Worm (Caenorhabditis elegans): ENCODE measurements around the gene F55H2.5.

The F55H2.5 gene

ce11 chrIII:9513006-9513405, 1.7 kb downstream of the F55H2.5 start:
- TF ChIP-seq pax-3 (tag; optimal IDR thresholded peaks at IDR 0.05) = no peak

ce11 chrIII:9513569-9513968, 2.3 kb downstream of the F55H2.5 start, which contains the start of gene F55H2.8:
Gene F55H2.8 (plus strand): TSS chrIII:9513869.
- TF ChIP-seq hlh-17 (GFP tag; optimal IDR thresholded peaks at IDR 0.05; ENCODE audit: borderline replicate concordance) (no peak), ceh-88 (GFP tag; IDR thresholded peaks at IDR 0.05) (no peak), fkh-8 (tag; optimal IDR thresholded peaks at IDR 0.05) (no peak), fkh-10 (GFP tag; optimal IDR thresholded peaks at IDR 0.05) (no peak), vab-15 (tag; optimal IDR thresholded peaks at IDR 0.05) (no peak), zip-4 (GFP tag; optimal IDR thresholded peaks at IDR 0.05) (no peak), grh-1 (GFP tag; IDR thresholded peaks at IDR 0.05) (no peak), unc-30 (tag; optimal IDR thresholded peaks at IDR 0.05) (no peak), lin-39 (tag; optimal IDR thresholded peaks at IDR 0.05) (no peak), swsn-7 (tag; optimal IDR thresholded peaks at IDR 0.05) (no peak), xbp-1 (tag; optimal IDR thresholded peaks at IDR 0.05) (no peak), sup-37 (GFP tag; optimal IDR thresholded peaks at IDR 0.05) (no peak), zag-1 (tag; optimal IDR thresholded peaks at IDR 0.05) (no peak), Y116A8C.19 (tag; optimal IDR thresholded peaks at IDR 0.05; ENCODE audit: borderline replicate concordance) (no peak)

DNA sequence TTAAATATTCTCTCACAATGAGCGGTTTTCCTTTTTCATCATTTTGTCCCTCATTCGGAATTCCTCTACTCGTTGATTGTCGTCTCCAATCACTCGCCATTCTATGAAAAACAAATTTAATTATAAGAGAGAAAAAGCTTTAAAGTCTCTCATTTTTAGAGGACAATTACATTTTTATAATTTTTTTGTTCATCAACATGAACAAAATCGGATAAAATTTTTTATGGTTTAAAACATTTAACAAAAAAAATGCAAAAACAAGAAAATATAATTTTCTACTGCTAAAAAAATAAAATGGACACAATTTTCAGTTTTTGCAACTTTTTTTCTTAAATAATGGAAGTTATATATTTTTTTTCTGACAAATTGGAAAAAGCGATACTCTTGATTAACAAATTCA, 4.9 kb downstream of the F55H2.5 start, which contains the start of gene F55H2.7:
Gene F55H2.7 (minus strand): TSS at position 101 of the 400 bp plus-strand sequence.
- no peak for TF ChIP-seq lsy-2 (tag; optimal IDR thresholded peaks at IDR 0.05)
- TF ChIP-seq nhr-19 (GFP tag; conservative IDR thresholded peaks at IDR 0.05) = no peak
- TF ChIP-seq mef-2 (tag; optimal IDR thresholded peaks at IDR 0.05) = no peak
- TF ChIP-seq zag-1 (tag; optimal IDR thresholded peaks at IDR 0.05) = no peak
- no peak for TF ChIP-seq F16B12.6 (tag; optimal IDR thresholded peaks at IDR 0.05)
- TF ChIP-seq grh-1 (GFP tag; IDR thresholded peaks at IDR 0.05) = no peak
- TF ChIP-seq mep-1 (tag; optimal IDR thresholded peaks at IDR 0.05) = no peak

- TF ChIP-seq ztf-11 (tag; optimal IDR thresholded peaks at IDR 0.05) (peak in 1 of 2 experiments; percentile 37), F16B12.6 (tag; optimal IDR thresholded peaks at IDR 0.05) (peak; percentile 72), C16A3.4 (tag; optimal IDR thresholded peaks at IDR 0.05) (peak; percentile 94), jun-1 (tag; optimal IDR thresholded peaks at IDR 0.05) (peak; percentile 81), lin-39 (tag; optimal IDR thresholded peaks at IDR 0.05) (peak; percentile 65), egl-27 (tag; optimal IDR thresholded peaks at IDR 0.05) (no peak), ceh-63 (GFP tag; optimal IDR thresholded peaks at IDR 0.05) (no peak), elt-3 (tag; optimal IDR thresholded peaks at IDR 0.05) (peak in 3 of 6 experiments; percentile 21 to 86 (median 68)), pag-3 (tag; optimal IDR thresholded peaks at IDR 0.05; ENCODE audit: borderline replicate concordance, insufficient read depth) (no peak), fos-1 (tag; optimal IDR thresholded peaks at IDR 0.05) (peak; percentile 86), lin-15B (tag; optimal IDR thresholded peaks at IDR 0.05) (peak; percentile 93), unc-86 (tag; optimal IDR thresholded peaks at IDR 0.05) (peak; percentile 88), sox-4 (tag; optimal IDR thresholded peaks at IDR 0.05) (peak; percentile 60), nhr-71 (tag; optimal IDR thresholded peaks at IDR 0.05) (peak; percentile 94), tlp-1 (tag; optimal IDR thresholded peaks at IDR 0.05) (no peak), unc-62 (GFP tag; optimal IDR thresholded peaks at IDR 0.05) (no peak), lin-14 (GFP tag; optimal IDR thresholded peaks at IDR 0.05) (peak; percentile 90), ceh-88 (GFP tag; IDR thresholded peaks at IDR 0.05) (no peak), Y116A8C.19 (tag; optimal IDR thresholded peaks at IDR 0.05; ENCODE audit: borderline replicate concordance) (no peak), sptf-1 (tag; optimal IDR thresholded peaks at IDR 0.05) (no peak), alr-1 (tag; optimal IDR thresholded peaks at IDR 0.05; ENCODE audit: borderline replicate concordance) (no peak), zip-4 (GFP tag; optimal IDR thresholded peaks at IDR 0.05) (peak; percentile 52), snu-23 (GFP tag; optimal IDR thresholded peaks at IDR 0.05) (peak; percentile 95), ama-1 (optimal IDR thresholded peaks at IDR 0.05) (no peak), skn-1 (tag; optimal IDR thresholded peaks at IDR 0.05) (peak; percentile 78), ceh-82 (tag; optimal IDR thresholded peaks at IDR 0.05) (peak; percentile 90 to 92 (median 92)), lsy-2 (tag; optimal IDR thresholded peaks at IDR 0.05) (peak; percentile 94 to 96), unc-98 (GFP tag; IDR thresholded peaks at IDR 0.05) (no peak), dpl-1 (GFP tag; optimal IDR thresholded peaks at IDR 0.05) (peak; percentile 83 to 87 (median 86)), elt-2 (tag; optimal IDR thresholded peaks at IDR 0.05) (peak; percentile 56), ceh-90 (tag; optimal IDR thresholded peaks at IDR 0.05) (no peak)
Measured at ce11 chrIII:9521410-9522090, 10.3 kb downstream of the F55H2.5 start, which contains the start of the genes clu-1 and prp-40. Gene clu-1 (minus strand): TSS chrIII:9521460. Gene prp-40 (plus strand): TSS chrIII:9522075.
